Worm (Caenorhabditis elegans): ENCODE data around the gene nhr-264.

nhr-264 gene

DNA sequence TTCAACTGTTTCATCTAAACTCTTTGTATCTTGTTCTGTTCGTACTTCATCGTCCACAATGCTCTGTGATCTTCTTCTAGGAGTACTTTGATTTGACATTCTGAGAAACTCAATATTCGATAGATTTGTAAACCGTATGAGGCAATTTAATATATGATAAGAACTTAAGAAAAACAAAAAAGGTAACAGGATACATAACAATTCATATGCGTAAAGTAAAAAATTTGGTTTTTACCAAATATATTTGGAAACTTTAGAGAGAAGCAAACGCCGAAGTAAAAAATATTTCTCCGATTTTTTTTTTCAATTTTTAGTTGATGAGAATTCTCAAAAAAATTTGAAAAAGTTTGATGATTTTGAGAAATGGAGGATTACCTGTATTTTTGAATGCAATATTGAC, 27.3 kb downstream of the nhr-264 start, which contains the start of gene Y11D7A.19:
Gene Y11D7A.19, minus strand, starts transcription at position 101 of the 400 bp plus-strand sequence.
- TF ChIP-seq mxl-2 (GFP tag; conservative IDR thresholded peaks at IDR 0.05) (no peak), jun-1 (tag; optimal IDR thresholded peaks at IDR 0.05) (no peak), mdt-29 (GFP tag; IDR thresholded peaks at IDR 0.05) (no peak), nhr-10 (tag; optimal IDR thresholded peaks at IDR 0.05) (no peak), hif-1 (tag; optimal IDR thresholded peaks at IDR 0.05) (no peak), ces-1 (GFP tag; optimal IDR thresholded peaks at IDR 0.05) (no peak), hlh-11 (tag; optimal IDR thresholded peaks at IDR 0.05) (no peak), lsy-2 (tag; optimal IDR thresholded peaks at IDR 0.05) (no peak), lin-38 (GFP tag; IDR thresholded peaks at IDR 0.05) (no peak)

DNA sequence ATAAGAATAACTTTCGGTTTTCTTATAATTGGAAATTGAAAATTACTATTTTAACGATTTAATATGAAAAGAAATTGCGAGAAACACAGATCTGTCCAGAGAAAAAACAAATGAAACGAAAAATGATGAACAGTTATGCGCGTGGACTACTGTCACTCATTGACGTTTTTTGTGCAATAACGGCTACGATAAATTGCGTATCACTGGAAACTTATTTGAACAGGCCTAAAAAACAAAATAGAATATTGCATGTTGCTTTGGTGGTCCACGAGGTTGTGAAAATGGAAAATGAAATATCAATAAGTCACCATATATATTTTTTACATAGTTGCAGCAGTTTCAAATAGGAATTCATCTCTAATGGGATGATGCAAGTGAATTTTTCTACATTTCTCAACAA, 29.2 kb downstream of the nhr-264 start:
- no peak for TF ChIP-seq snpc-4 (tag; optimal IDR thresholded peaks at IDR 0.05)
- TF ChIP-seq ces-1 (GFP tag; optimal IDR thresholded peaks at IDR 0.05) = no peak

DNA sequence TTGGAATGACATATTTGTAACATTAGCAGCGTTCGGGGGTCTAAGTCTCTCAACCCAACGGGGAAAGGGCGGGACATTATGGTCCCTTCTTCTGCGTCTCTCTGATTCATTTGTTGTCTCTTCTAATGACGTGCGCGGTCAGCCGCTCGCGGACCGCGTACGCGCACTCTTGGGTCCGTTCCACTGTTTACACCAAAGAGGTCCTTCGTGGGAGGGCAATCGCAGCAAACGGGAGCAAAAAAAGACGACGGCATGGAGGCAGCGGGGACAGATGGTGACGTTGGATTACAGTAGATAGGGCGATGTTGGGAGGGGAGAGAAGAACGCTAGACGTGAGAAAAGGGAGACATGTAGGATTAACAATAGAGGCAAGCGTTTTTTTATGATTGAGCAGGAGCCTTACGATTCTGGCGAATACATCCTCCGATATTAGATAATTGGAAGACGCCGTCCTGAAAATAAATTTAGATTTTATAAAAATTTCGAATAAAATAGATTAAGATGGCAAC, 29.9 kb downstream of the nhr-264 start, which contains the start of gene flh-1:
Gene flh-1, minus strand, starts transcription at position 459 of the 509 bp plus-strand sequence.
- 0 out of 4 replicates have a peak, but pooled peaks of 1 of the 2 experiments have one; percentile 23 for TF ChIP-seq madf-5 (GFP tag; IDR thresholded peaks at IDR 0.05)
- no peak for TF ChIP-seq madf-9 (GFP tag; conservative IDR thresholded peaks at IDR 0.05)
- TF ChIP-seq ceh-28 (tag; optimal IDR thresholded peaks at IDR 0.05) = no peak
- no peak for TF ChIP-seq F10B5.3 (tag; optimal IDR thresholded peaks at IDR 0.05)
- TF ChIP-seq vab-7 (GFP tag; IDR thresholded peaks at IDR 0.05) = no peak
- TF ChIP-seq Y5F2A.4 (GFP tag; optimal IDR thresholded peaks at IDR 0.05) = no peak
- TF ChIP-seq set-16 (GFP tag; IDR thresholded peaks at IDR 0.05) = 0 out of 2 replicates have a peak, but pooled peaks have one; percentile 42
- no peak for TF ChIP-seq cey-2 (tag; optimal IDR thresholded peaks at IDR 0.05; ENCODE audit: borderline replicate concordance, insufficient read depth)
- TF ChIP-seq fkh-10 (GFP tag; optimal IDR thresholded peaks at IDR 0.05) = no peak
- no peak for TF ChIP-seq aly-2 (tag; optimal IDR thresholded peaks at IDR 0.05)
- TF ChIP-seq ctbp-1 (GFP tag; IDR thresholded peaks at IDR 0.05) = no peak
- TF ChIP-seq nhr-28 (tag; optimal IDR thresholded peaks at IDR 0.05) = no peak
- no peak for TF ChIP-seq hlh-30 (tag; optimal IDR thresholded peaks at IDR 0.05; ENCODE audit: insufficient read depth)
- TF ChIP-seq jun-1 (tag; optimal IDR thresholded peaks at IDR 0.05) = no peak
- TF ChIP-seq dve-1 (tag; optimal IDR thresholded peaks at IDR 0.05; ENCODE audit: insufficient read depth) = no peak
- no peak for TF ChIP-seq daf-12 (tag; optimal IDR thresholded peaks at IDR 0.05)
- no peak for TF ChIP-seq nhr-237 (tag; optimal IDR thresholded peaks at IDR 0.05)
- 0 out of 2 replicates have a peak, but pooled peaks have one; percentile 34 for TF ChIP-seq egl-43 (GFP tag; IDR thresholded peaks at IDR 0.05)
- no peak for TF ChIP-seq spr-3 (GFP tag; optimal IDR thresholded peaks at IDR 0.05)
- no peak for TF ChIP-seq lin-39 (tag; optimal IDR thresholded peaks at IDR 0.05)
- TF ChIP-seq dmd-9 (GFP tag; IDR thresholded peaks at IDR 0.05) = no peak
- no peak for TF ChIP-seq nhr-77 (tag; optimal IDR thresholded peaks at IDR 0.05)

DNA sequence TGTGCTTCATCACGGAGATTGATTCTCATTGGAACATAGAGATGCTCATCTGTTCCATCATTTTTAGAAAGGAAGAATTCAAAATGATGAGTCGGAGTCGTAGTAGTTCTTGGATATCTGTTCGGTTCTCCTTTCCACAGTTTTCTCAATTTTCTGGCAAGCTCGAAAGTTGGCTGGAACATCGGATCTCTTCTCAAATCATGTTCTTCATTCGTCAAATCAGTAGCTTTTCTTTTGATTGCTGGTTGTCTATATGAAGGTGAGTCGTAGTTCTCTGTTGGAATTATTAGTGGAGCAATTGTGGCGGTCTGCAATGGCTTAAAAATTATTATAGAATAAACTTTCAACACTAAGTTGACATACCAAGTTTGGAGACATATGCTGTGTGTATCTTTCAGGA, 31.4 kb downstream of the nhr-264 start:
- TF ChIP-seq unc-62 (GFP tag; optimal IDR thresholded peaks at IDR 0.05 in 1 of 2) (peak in 1 of 2 experiments; percentile 92), unc-62 (tag; optimal IDR thresholded peaks at IDR 0.05) (no peak), nhr-76 (tag; optimal IDR thresholded peaks at IDR 0.05) (no peak), aha-1 (tag) (peak; percentile 1)
